Worm (Caenorhabditis elegans): ENCODE results near the gene T22C8.4.

DNA sequence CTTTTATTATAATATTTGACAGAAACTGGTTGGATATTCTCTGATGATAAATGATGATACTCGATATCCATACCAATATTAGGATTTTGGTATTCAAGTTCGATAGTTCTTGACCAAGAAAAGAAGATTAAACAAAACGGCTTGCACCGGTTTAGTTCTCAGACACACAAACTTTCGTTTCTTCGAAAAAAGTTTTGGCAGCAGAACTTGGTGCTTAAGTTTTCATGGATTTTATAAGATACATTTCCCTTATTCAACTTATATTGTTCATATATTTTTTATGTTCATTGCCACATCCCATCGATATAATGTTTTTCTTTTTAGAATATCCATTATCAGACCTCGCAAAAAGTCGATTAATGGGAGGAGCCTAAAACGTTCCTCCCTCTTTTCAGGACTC lies 32.6 kb downstream of the T22C8.4 start, which contains the start of gene aptf-4:
- TF ChIP-seq ref-1 (GFP tag; conservative IDR thresholded peaks at IDR 0.05) (no peak), cog-1 (tag; optimal IDR thresholded peaks at IDR 0.05) (no peak), klf-2 (GFP tag; conservative IDR thresholded peaks at IDR 0.05) (no peak), flt-1 (GFP tag; IDR thresholded peaks at IDR 0.05) (no peak), tab-1 (GFP tag; IDR thresholded peaks at IDR 0.05) (no peak), ztf-23 (GFP tag; IDR thresholded peaks at IDR 0.05) (no peak), ztf-29 (GFP tag; IDR thresholded peaks at IDR 0.05) (no peak)
